Fruit fly (Drosophila melanogaster) whole organism, embryonic: ENCODE data around the gene elB.

Experiments
- CG10462 ChIP-seq: fragments of 200-800 bp; sonication (Bioruptor generic); optimal IDR thresholded peaks from 2 replicates; lab custom pipeline; 2016; ENCODE audit warnings: missing biosample characterization, missing genetic modification characterization
- CG10959 ChIP-seq: fragments of 200-800 bp; sonication (Bioruptor generic); IDR thresholded peaks from 2 replicates; pipeline ENCODE4 v1.3.6; 2022; ENCODE audit warnings: missing biosample characterization, missing genetic modification characterization
- CG11695 ChIP-seq: fragments of 200-800 bp; sonication (Bioruptor generic); IDR thresholded peaks from 3 replicates; pipeline ENCODE4 v1.3.6; 2022; ENCODE audit warnings: missing biosample characterization, missing genetic modification characterization
- CG12071 ChIP-seq: fragments of 200-800 bp; sonication (Bioruptor generic); optimal IDR thresholded peaks from 3 replicates; lab custom pipeline; 2018; ENCODE audit warnings: missing biosample characterization, mild to moderate bottlenecking, missing genetic modification characterization
- CG13296 ChIP-seq: fragments of 200-800 bp; sonication (Bioruptor generic); optimal IDR thresholded peaks from 3 replicates; lab custom pipeline; 2018; ENCODE audit warnings: missing biosample characterization, mild to moderate bottlenecking, missing genetic modification characterization
- CG14014 ChIP-seq: fragments of 200-800 bp; sonication (Bioruptor generic); IDR thresholded peaks from 2 replicates; pipeline ENCODE4 v1.3.6; 2022; ENCODE audit warnings: missing biosample characterization, missing genetic modification characterization
- CG1603 ChIP-seq: fragments of 200-800 bp; sonication (Bioruptor generic); optimal IDR thresholded peaks from 2 replicates; lab custom pipeline; 2019; ENCODE audit warnings: missing biosample characterization, mild to moderate bottlenecking, missing genetic modification characterization, moderate library complexity
- CG17385 ChIP-seq: fragments of 200-800 bp; sonication (Bioruptor generic); optimal IDR thresholded peaks from 3 replicates; lab custom pipeline; 2018; ENCODE audit warnings: missing biosample characterization, mild to moderate bottlenecking, missing genetic modification characterization
- CG1832 ChIP-seq: fragments of 200-800 bp; sonication (Bioruptor generic); optimal IDR thresholded peaks from 2 replicates; lab custom pipeline; 2017; ENCODE audit warnings: missing biosample characterization, mild to moderate bottlenecking, missing genetic modification characterization, inconsistent platforms
- CG2199 ChIP-seq: fragments of 200-800 bp; sonication (Bioruptor generic); IDR thresholded peaks from 3 replicates; pipeline ENCODE4 v1.3.6; 2022; ENCODE audit warnings: missing biosample characterization, missing genetic modification characterization
- CG31441 ChIP-seq: fragments of 200-800 bp; sonication (Bioruptor generic); IDR thresholded peaks from 2 replicates; pipeline ENCODE4 v1.3.6; 2022; ENCODE audit warnings: missing biosample characterization, missing genetic modification characterization
- CG34224 ChIP-seq: fragments of 200-800 bp; sonication (Bioruptor generic); IDR thresholded peaks from 3 replicates; pipeline ENCODE4 v1.3.6; 2022; ENCODE audit warnings: missing biosample characterization, missing genetic modification characterization; ENCODE audit not compliant: partially characterized antibody
- CG7963 ChIP-seq: fragments of 200-800 bp; sonication (Bioruptor generic); IDR thresholded peaks from 3 replicates; pipeline ENCODE4 v1.3.6; 2022; ENCODE audit warnings: missing biosample characterization, missing genetic modification characterization; ENCODE audit not compliant: partially characterized antibody
- CG7987 ChIP-seq: fragments of 200-800 bp; sonication (Bioruptor generic); optimal IDR thresholded peaks from 2 replicates; lab custom pipeline; 2018; ENCODE audit warnings: missing biosample characterization, mild to moderate bottlenecking, missing genetic modification characterization, moderate library complexity
- CG8281 ChIP-seq: fragments of 200-800 bp; sonication (Bioruptor generic); optimal IDR thresholded peaks from 2 replicates; lab custom pipeline; 2018; ENCODE audit warnings: missing biosample characterization, mild to moderate bottlenecking, missing genetic modification characterization, moderate library complexity
- CG9609 ChIP-seq: fragments of 200-800 bp; sonication (Bioruptor generic); optimal IDR thresholded peaks from 3 replicates; lab custom pipeline; 2016; ENCODE audit warnings: missing biosample characterization, missing genetic modification characterization
- CG9817 ChIP-seq: fragments of 200-800 bp; sonication (Bioruptor generic); optimal IDR thresholded peaks from 2 replicates; lab custom pipeline; 2018; ENCODE audit warnings: missing biosample characterization, mild to moderate bottlenecking, missing genetic modification characterization, moderate library complexity
- Chrac-16 ChIP-seq: fragments of 200-800 bp; sonication (Bioruptor generic); optimal IDR thresholded peaks from 3 replicates; lab custom pipeline; 2016; ENCODE audit warnings: missing biosample characterization, missing genetic modification characterization
- Dad ChIP-seq: fragments of 200-800 bp; sonication (Bioruptor generic); optimal IDR thresholded peaks from 3 replicates; lab custom pipeline; 2016; ENCODE audit warnings: missing biosample characterization, missing genetic modification characterization
- Dip2 ChIP-seq: fragments of 200-800 bp; sonication (Bioruptor generic); IDR thresholded peaks from 2 replicates; pipeline ENCODE4 v1.3.6; 2022; ENCODE audit warnings: missing biosample characterization, missing genetic modification characterization
- Dp ChIP-seq: fragments of 200-800 bp; sonication (Bioruptor generic); optimal IDR thresholded peaks from 2 replicates; lab custom pipeline; 2018; ENCODE audit warnings: missing biosample characterization, mild to moderate bottlenecking, missing genetic modification characterization, moderate library complexity
- ERR ChIP-seq: fragments of 200-800 bp; sonication (Bioruptor generic); optimal IDR thresholded peaks from 2 replicates; lab custom pipeline; 2016; ENCODE audit warnings: missing biosample characterization, missing genetic modification characterization
- Ets65A ChIP-seq: fragments of 200-800 bp; sonication (Bioruptor generic); peaks from one replicate; lab custom pipeline; 2016; ENCODE audit warnings: missing biosample characterization, missing genetic modification characterization
- Gsc ChIP-seq: fragments of 200-800 bp; sonication (Bioruptor generic); IDR thresholded peaks from 2 replicates; pipeline ENCODE4 v1.3.6; 2022; ENCODE audit warnings: missing biosample characterization, missing genetic modification characterization
- HLHmδ ChIP-seq: fragments of 200-800 bp; sonication (Bioruptor generic); optimal IDR thresholded peaks from 2 replicates; lab custom pipeline; 2018; ENCODE audit warnings: missing biosample characterization, mild to moderate bottlenecking, missing genetic modification characterization, moderate library complexity
- Hey ChIP-seq: fragments of 200-800 bp; sonication (Bioruptor generic); optimal IDR thresholded peaks from 3 replicates; lab custom pipeline; 2018; ENCODE audit warnings: missing biosample characterization, mild to moderate bottlenecking, missing genetic modification characterization
- Hsf ChIP-seq: fragments of 200-800 bp; sonication (Bioruptor generic); optimal IDR thresholded peaks from 3 replicates; lab custom pipeline; 2016; ENCODE audit warnings: missing biosample characterization, missing genetic modification characterization
- Med ChIP-seq: fragments of 200-800 bp; sonication (Bioruptor generic); peaks from one replicate; lab custom pipeline; 2016; ENCODE audit warnings: missing biosample characterization, missing genetic modification characterization, mild to moderate bottlenecking, inconsistent platforms, moderate library complexity
- Opbp ChIP-seq: fragments of 200-800 bp; sonication (Bioruptor generic); IDR thresholded peaks from 3 replicates; pipeline ENCODE4 v1.3.6; 2022; ENCODE audit warnings: missing biosample characterization, missing genetic modification characterization; ENCODE audit not compliant: partially characterized antibody
- Ssrp ChIP-seq: fragments of 200-800 bp; sonication (Bioruptor generic); optimal IDR thresholded peaks from 2 replicates; lab custom pipeline; 2018; ENCODE audit warnings: missing biosample characterization, mild to moderate bottlenecking, missing genetic modification characterization, moderate library complexity
- ab ChIP-seq: fragments of 200-800 bp; sonication (Bioruptor generic); optimal IDR thresholded peaks from 2 replicates; lab custom pipeline; 2016; ENCODE audit warnings: missing biosample characterization, missing genetic modification characterization
- bcd ChIP-seq: fragments of 200-800 bp; sonication (Bioruptor generic); optimal IDR thresholded peaks from 2 replicates; lab custom pipeline; 2017; ENCODE audit warnings: missing biosample characterization, mild to moderate bottlenecking, missing genetic modification characterization
- bigmax ChIP-seq: fragments of 200-800 bp; sonication (Bioruptor generic); optimal IDR thresholded peaks from 2 replicates; lab custom pipeline; 2018; ENCODE audit warnings: missing biosample characterization, mild to moderate bottlenecking, missing genetic modification characterization
- cato ChIP-seq: fragments of 200-800 bp; sonication (Bioruptor generic); optimal IDR thresholded peaks from 2 replicates; lab custom pipeline; 2016; ENCODE audit warnings: missing biosample characterization, missing genetic modification characterization, borderline replicate concordance
- dpn ChIP-seq, 2 experiments: fragments of 200-800 bp; sonication (Bioruptor generic); optimal IDR thresholded peaks; 3 replicates each; lab custom pipeline; 2016; ENCODE audit warnings: missing biosample characterization in 2 of 2, missing genetic modification characterization in 2 of 2
- ems ChIP-seq: fragments of 200-800 bp; sonication (Bioruptor generic); optimal IDR thresholded peaks from 3 replicates; lab custom pipeline; 2016; ENCODE audit warnings: missing biosample characterization, missing genetic modification characterization
- en ChIP-seq: fragments of 200-800 bp; sonication (Bioruptor generic); optimal IDR thresholded peaks from 2 replicates; lab custom pipeline; 2016; ENCODE audit warnings: missing biosample characterization, missing genetic modification characterization
- eyg ChIP-seq: fragments of 200-800 bp; sonication (Bioruptor generic); optimal IDR thresholded peaks from 3 replicates; lab custom pipeline; 2016; ENCODE audit warnings: missing biosample characterization, missing genetic modification characterization
- gce ChIP-seq: fragments of 200-800 bp; sonication (Bioruptor generic); IDR thresholded peaks from 3 replicates; pipeline ENCODE4 v1.3.6; 2022; ENCODE audit warnings: missing biosample characterization, missing genetic modification characterization
- gcm2 ChIP-seq: fragments of 200-800 bp; sonication (Bioruptor generic); optimal IDR thresholded peaks from 2 replicates; lab custom pipeline; 2016; ENCODE audit warnings: missing biosample characterization, missing genetic modification characterization
- gt ChIP-seq: fragments of 200-800 bp; sonication (Bioruptor generic); IDR thresholded peaks from 2 replicates; pipeline ENCODE4 v1.3.6; 2022; ENCODE audit warnings: missing biosample characterization, missing genetic modification characterization
- hkb ChIP-seq, 2 experiments: fragments of 200-800 bp in 1 of 2; fragments of >200 bp in 1 of 2; sonication (Bioruptor generic) in 1 of 2; IDR thresholded peaks in 1 of 2; optimal IDR thresholded peaks in 1 of 2; 2 replicates each; pipeline versions ENCODE4 v1.3.6 to Lab custom; 2017 to 2022; ENCODE audit warnings: missing biosample characterization in 1 of 2, missing genetic modification characterization in 1 of 2
- kni ChIP-seq: fragments of 200-800 bp; sonication (Bioruptor generic); optimal IDR thresholded peaks from 3 replicates; lab custom pipeline; 2017; ENCODE audit warnings: mild to moderate bottlenecking, missing biosample characterization, missing genetic modification reagents, missing genetic modification characterization
- knrl ChIP-seq: fragments of 200-800 bp; sonication (Bioruptor generic); IDR thresholded peaks from 3 replicates; pipeline ENCODE4 v1.3.6; 2022; ENCODE audit warnings: missing biosample characterization, missing genetic modification characterization; ENCODE audit not compliant: partially characterized antibody
- lola ChIP-seq, 3 experiments: fragments of >200 bp in 2 of 3; fragments of 200-800 bp in 1 of 3; sonication (Bioruptor generic) in 1 of 3; optimal IDR thresholded peaks; 2 replicates each; lab custom pipeline; 2017 to 2019; ENCODE audit warnings: missing biosample characterization in 3 of 3, missing genetic modification characterization in 3 of 3, mild to moderate bottlenecking in 1 of 3, moderate library complexity in 1 of 3
- lov ChIP-seq, 2 experiments: fragments of 200-800 bp in 1 of 2; fragments of >200 bp in 1 of 2; sonication (Bioruptor generic) in 1 of 2; IDR thresholded peaks in 1 of 2; optimal IDR thresholded peaks in 1 of 2; 2 replicates in 1 of 2; 3 replicates in 1 of 2; pipeline versions ENCODE4 v1.3.6 to Lab custom; 2017 to 2022; ENCODE audit warnings: missing biosample characterization in 1 of 2, missing genetic modification characterization in 1 of 2
- rib ChIP-seq: fragments of 200-800 bp; sonication (Bioruptor generic); IDR thresholded peaks from 2 replicates; pipeline ENCODE4 v1.3.6; 2022; ENCODE audit warnings: missing biosample characterization, missing genetic modification characterization
- sens ChIP-seq: fragments of 200-800 bp; sonication (Bioruptor generic); peaks from one replicate; lab custom pipeline; 2016; ENCODE audit warnings: missing biosample characterization, missing genetic modification characterization
- shn ChIP-seq: fragments of 200-800 bp; sonication (Bioruptor generic); optimal IDR thresholded peaks from 3 replicates; lab custom pipeline; 2016; ENCODE audit warnings: missing biosample characterization, missing genetic modification characterization
- usp ChIP-seq: fragments of >200 bp; optimal IDR thresholded peaks from 2 replicates; lab custom pipeline; 2017; ENCODE audit warnings: missing biosample characterization, missing genetic modification characterization
- zen2 ChIP-seq: fragments of 200-800 bp; sonication (Bioruptor generic); IDR thresholded peaks from 3 replicates; pipeline ENCODE4 v1.3.6; 2022; ENCODE audit warnings: missing biosample characterization, missing genetic modification characterization; ENCODE audit not compliant: partially characterized antibody

elB gene

DNA sequence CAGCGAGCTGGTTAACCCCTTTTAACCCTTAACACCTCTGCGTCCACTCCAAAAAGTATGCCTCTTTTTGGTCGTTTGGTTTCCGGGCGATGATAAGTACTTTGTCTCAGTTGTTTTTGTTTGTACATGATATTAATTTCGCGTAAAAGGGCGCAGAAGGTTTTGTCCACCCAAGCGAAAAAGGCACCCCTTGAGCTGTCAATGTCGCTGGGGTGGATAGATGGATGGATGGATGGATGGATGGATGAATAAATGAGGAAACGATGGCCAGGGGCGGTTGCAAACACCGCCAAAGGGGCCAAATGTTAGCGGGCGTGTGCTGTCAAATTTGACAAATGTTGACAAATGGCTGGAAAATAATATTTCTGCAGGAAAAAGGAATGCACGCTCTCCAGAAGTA is 45.8 kb upstream of the elB start (continued):
- no peak for TF ChIP-seq zen2
- no peak for TF ChIP-seq ems (GFP tag; lab: Kevin White, UChicago)
- TF ChIP-seq Chrac-16: no peak
- no peak for TF ChIP-seq Hsf
- peak; percentile 17 for TF ChIP-seq Hey
- no peak for TF ChIP-seq Gsc (GFP tag; lab: Robert Waterston, UW)
- no peak for TF ChIP-seq CG7987 (GFP tag; lab: Kevin White, UChicago)
- no peak for TF ChIP-seq CG9609
- no peak for TF ChIP-seq CG1832 (GFP tag; lab: Kevin White, UChicago)
- TF ChIP-seq ERR (GFP tag; lab: Kevin White, UChicago): no peak
- no peak for TF ChIP-seq HLHmδ (GFP tag; lab: Kevin White, UChicago)
- no peak for TF ChIP-seq CG11695 (GFP tag; lab: Robert Waterston, UW)
- peak; percentile 53 for TF ChIP-seq sens (GFP tag; lab: Kevin White, UChicago)
- TF ChIP-seq cato: no peak
- no peak for TF ChIP-seq dpn (GFP tag; optimal IDR thresholded peaks at IDR 0.05; lab: Kevin White, UChicago)
- TF ChIP-seq CG14014 (GFP tag; lab: Robert Waterston, UW): no peak
- TF ChIP-seq hkb (optimal IDR thresholded peaks at IDR 0.05; lab: Kevin White, UChicago): no peak
- peak; percentile 43; the same call in 1 of the 2 replicates for TF ChIP-seq hkb (GFP tag; IDR thresholded peaks at IDR 0.05; lab: Robert Waterston, UW)
- TF ChIP-seq CG10462: no peak
- no peak for TF ChIP-seq knrl (GFP tag; lab: Robert Waterston, UW)
- no peak for TF ChIP-seq CG7963 (GFP tag; lab: Robert Waterston, UW)
- TF ChIP-seq Med (GFP tag; lab: Kevin White, UChicago): peak; percentile 10
- TF ChIP-seq CG2199: 0 out of 3 replicates have a peak, but pooled peaks have one; percentile 71
- TF ChIP-seq Ssrp (tag; lab: Kevin White, UChicago): no peak
- TF ChIP-seq rib: no peak
- peak; percentile 65 for TF ChIP-seq Ets65A (GFP tag; lab: Kevin White, UChicago)
- TF ChIP-seq CG8281: peak; percentile 96
- no peak for TF ChIP-seq lola (GFP tag; optimal IDR thresholded peaks at IDR 0.05; lab: Kevin White, UChicago)
- TF ChIP-seq CG13296 (GFP tag; lab: Kevin White, UChicago): no peak
- TF ChIP-seq gce (GFP tag; lab: Robert Waterston, UW): no peak
- no peak for TF ChIP-seq bigmax (GFP tag; lab: Kevin White, UChicago)
- TF ChIP-seq shn (GFP tag; lab: Kevin White, UChicago): no peak
- TF ChIP-seq ab (GFP tag; lab: Kevin White, UChicago): no peak
- TF ChIP-seq Dad (GFP tag; lab: Kevin White, UChicago): no peak
- TF ChIP-seq CG34224 (GFP tag; lab: Robert Waterston, UW): no peak
- no peak for TF ChIP-seq gt (GFP tag; lab: Robert Waterston, UW)
- TF ChIP-seq CG10959 (GFP tag; lab: Robert Waterston, UW): no peak
- TF ChIP-seq lov (optimal IDR thresholded peaks at IDR 0.05; lab: Kevin White, UChicago): no peak
- no peak; the same call in 2 of the 3 replicates for TF ChIP-seq lov (GFP tag; IDR thresholded peaks at IDR 0.05; lab: Robert Waterston, UW)
- TF ChIP-seq en (GFP tag; lab: Kevin White, UChicago): no peak
- no peak for TF ChIP-seq Dp
- TF ChIP-seq gcm2 (GFP tag; lab: Kevin White, UChicago): no peak
- TF ChIP-seq CG12071 (GFP tag; lab: Kevin White, UChicago): no peak
- no peak for TF ChIP-seq CG31441
- TF ChIP-seq kni (GFP tag; lab: Kevin White, UChicago): no peak
- no peak for TF ChIP-seq CG9817 (tag; lab: Kevin White, UChicago)
- TF ChIP-seq usp (GFP tag; lab: Kevin White, UChicago): no peak
- no peak for TF ChIP-seq Opbp
- TF ChIP-seq Dip2 (GFP tag; lab: Robert Waterston, UW): no peak
- no peak for TF ChIP-seq eyg (GFP tag; lab: Kevin White, UChicago)
- TF ChIP-seq CG17385 (GFP tag; lab: Kevin White, UChicago): no peak
- TF ChIP-seq bcd (GFP tag; lab: Kevin White, UChicago): no peak
- no peak for TF ChIP-seq CG1603
